Fruit fly (Drosophila melanogaster) whole organism, adult: ENCODE results near the gene CG31344.

Experiments used
- CG11617 ChIP-seq: fragments of 200-800 bp; sonication (Bioruptor generic); optimal IDR thresholded peaks from 2 replicates; lab custom pipeline; 2017; ENCODE audit warnings: mild to moderate bottlenecking, missing biosample characterization, missing genetic modification reagents, missing genetic modification characterization
- CG12768 ChIP-seq: fragments of 200-800 bp; sonication (Bioruptor generic); optimal IDR thresholded peaks from 2 replicates; lab custom pipeline; 2017; ENCODE audit warnings: missing biosample characterization, missing genetic modification characterization, mild to moderate bottlenecking, moderate library complexity, missing genetic modification reagents
- CG14711 ChIP-seq: fragments of 200-800 bp; sonication (Bioruptor generic); optimal IDR thresholded peaks from 2 replicates; lab custom pipeline; 2018; ENCODE audit warnings: missing biosample characterization, mild to moderate bottlenecking, missing genetic modification characterization, moderate library complexity
- CG1620 ChIP-seq: fragments of 200-800 bp; sonication (Bioruptor generic); optimal IDR thresholded peaks from 2 replicates; lab custom pipeline; 2016; ENCODE audit warnings: missing biosample characterization, missing genetic modification characterization
- CG33017 ChIP-seq: fragments of 200-800 bp; sonication (Bioruptor generic); optimal IDR thresholded peaks from 2 replicates; lab custom pipeline; 2018; ENCODE audit warnings: missing biosample characterization, mild to moderate bottlenecking, missing genetic modification characterization, moderate library complexity
- CG5204 ChIP-seq: fragments of 200-800 bp; sonication (Bioruptor generic); optimal IDR thresholded peaks from 2 replicates; lab custom pipeline; 2016; ENCODE audit warnings: missing biosample characterization, missing genetic modification characterization
- CG7045 ChIP-seq: fragments of 200-800 bp; sonication (Bioruptor generic); optimal IDR thresholded peaks from 2 replicates; lab custom pipeline; 2017; ENCODE audit warnings: missing biosample characterization, mild to moderate bottlenecking, missing genetic modification characterization
- CG7101 ChIP-seq: fragments of 200-800 bp; sonication (Bioruptor generic); optimal IDR thresholded peaks from 2 replicates; lab custom pipeline; 2018; ENCODE audit warnings: missing biosample characterization, mild to moderate bottlenecking, missing genetic modification characterization, moderate library complexity
- Clk ChIP-seq: fragments of 200-800 bp; sonication (Bioruptor generic); optimal IDR thresholded peaks from 2 replicates; lab custom pipeline; 2017; ENCODE audit warnings: missing biosample characterization, missing genetic modification characterization
- Crg-1 ChIP-seq: fragments of 200-800 bp; sonication (Bioruptor generic); optimal IDR thresholded peaks from 2 replicates; lab custom pipeline; 2016; ENCODE audit warnings: missing biosample characterization, missing genetic modification characterization
- Hr96 ChIP-seq: fragments of 200-800 bp; sonication (Bioruptor generic); optimal IDR thresholded peaks from 2 replicates; lab custom pipeline; 2016; ENCODE audit warnings: missing biosample characterization, missing genetic modification characterization
- Mnt ChIP-seq: fragments of 200-800 bp; sonication (Bioruptor generic); optimal IDR thresholded peaks from 2 replicates; lab custom pipeline; 2016; ENCODE audit warnings: missing biosample characterization, mild to moderate bottlenecking, missing genetic modification characterization
- bab1 ChIP-seq: fragments of 200-800 bp; sonication (Bioruptor generic); optimal IDR thresholded peaks from 3 replicates; lab custom pipeline; 2019; ENCODE audit warnings: missing biosample characterization, mild to moderate bottlenecking, missing genetic modification characterization, moderate library complexity
- cic ChIP-seq: fragments of 200-800 bp; sonication (Bioruptor generic); optimal IDR thresholded peaks from 2 replicates; lab custom pipeline; 2017; ENCODE audit warnings: missing biosample characterization, mild to moderate bottlenecking, missing genetic modification characterization, moderate library complexity
- cnc ChIP-seq, 2 experiments: fragments of >200 bp; optimal IDR thresholded peaks; 2 replicates each; lab custom pipeline; 2017
- kay ChIP-seq: fragments of 200-800 bp; sonication (Bioruptor generic); peaks from one replicate; lab custom pipeline; 2016; ENCODE audit warnings: missing biosample characterization, missing genetic modification characterization, borderline replicate concordance
- ovo ChIP-seq: fragments of 200-800 bp; sonication (Bioruptor generic); optimal IDR thresholded peaks from 2 replicates; lab custom pipeline; 2016; ENCODE audit warnings: missing biosample characterization, missing genetic modification characterization
- pad ChIP-seq: fragments of 200-800 bp; sonication (Bioruptor generic); optimal IDR thresholded peaks from 3 replicates; lab custom pipeline; 2017; ENCODE audit warnings: missing biosample characterization, missing genetic modification characterization, mild to moderate bottlenecking, moderate library complexity, missing genetic modification reagents
- tj ChIP-seq: fragments of 200-800 bp; sonication (Bioruptor generic); optimal IDR thresholded peaks from 3 replicates; lab custom pipeline; 2017; ENCODE audit warnings: missing biosample characterization, mild to moderate bottlenecking, missing genetic modification characterization, moderate library complexity
- toe ChIP-seq: fragments of 200-800 bp; sonication (Bioruptor generic); optimal IDR thresholded peaks from 2 replicates; lab custom pipeline; 2016; ENCODE audit warnings: missing biosample characterization, missing genetic modification characterization

The CG31344 gene

dm6 chr3R:15225279-15225730 is at the start of gene CG31344, which contains the start of gene Caf1-55:
Gene CG31344 (minus strand): TSS chr3R:15225329.
Gene Caf1-55 (plus strand): TSS chr3R:15225576.
- no peak for TF ChIP-seq kay
- no peak for TF ChIP-seq pad
- TF ChIP-seq Clk (GFP tag; lab: Kevin White, UChicago), result no peak
- no peak for TF ChIP-seq Hr96 (GFP tag; lab: Kevin White, UChicago)
- no peak for TF ChIP-seq CG33017 (tag; lab: Kevin White, UChicago)
- peak; percentile 29 for TF ChIP-seq CG14711 (tag; lab: Kevin White, UChicago)
- no peak for TF ChIP-seq cnc (optimal IDR thresholded peaks at IDR 0.05; lab: Kevin White, UChicago)
- no peak for TF ChIP-seq ovo (GFP tag; lab: Kevin White, UChicago)
- peak; percentile 35 for TF ChIP-seq cic (GFP tag; lab: Kevin White, UChicago)
- TF ChIP-seq CG7101 (tag; lab: Kevin White, UChicago), result no peak
- TF ChIP-seq toe (GFP tag; lab: Kevin White, UChicago), result no peak
- TF ChIP-seq CG7045 (GFP tag; lab: Kevin White, UChicago), result no peak
- no peak for TF ChIP-seq CG5204 (GFP tag; lab: Kevin White, UChicago)
- TF ChIP-seq CG1620, result no peak
- TF ChIP-seq bab1 (GFP tag; lab: Kevin White, UChicago), result peak; percentile 83
- TF ChIP-seq Crg-1 (GFP tag; lab: Kevin White, UChicago), result no peak
- TF ChIP-seq CG12768 (GFP tag; lab: Kevin White, UChicago), result no peak
- TF ChIP-seq Mnt, result peak; percentile 75
- TF ChIP-seq tj (GFP tag; lab: Kevin White, UChicago), result no peak
- TF ChIP-seq CG11617 (GFP tag; lab: Kevin White, UChicago), result peak; percentile 6

DNA sequence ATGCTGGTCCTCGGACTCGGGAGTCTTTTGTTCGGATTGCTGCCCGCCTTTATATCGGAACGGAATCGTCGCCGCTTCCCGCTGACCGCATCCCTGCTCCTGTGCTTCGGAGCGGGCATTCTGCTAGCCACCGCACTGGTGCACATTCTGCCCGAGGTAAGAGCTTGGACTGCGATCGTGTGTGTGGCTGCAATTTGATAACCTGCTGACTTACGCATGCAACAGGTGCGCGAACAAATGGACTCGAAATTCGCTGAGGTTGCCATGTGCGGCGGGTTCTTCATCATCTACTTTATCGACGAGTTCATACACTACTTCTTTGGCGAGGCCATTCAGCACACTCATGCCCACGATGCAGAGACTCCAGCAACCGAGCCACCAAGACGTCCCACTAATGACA is 43.7 kb upstream of the CG31344 start:
- TF ChIP-seq CG11617 (GFP tag; lab: Kevin White, UChicago) (no peak), tj (GFP tag; lab: Kevin White, UChicago) (peak; percentile 90)

dm6 chr3R:15268426-15268825 is 43.3 kb upstream of the CG31344 start, which contains the start of the genes CG14864 and Zip88E:
Gene CG14864 (minus strand): TSS chr3R:15268538.
Gene Zip88E (plus strand): TSS chr3R:15268662.
- no peak for TF ChIP-seq Hr96 (GFP tag; lab: Kevin White, UChicago)
- TF ChIP-seq bab1 (GFP tag; lab: Kevin White, UChicago), result peak; percentile 16

- TF ChIP-seq Crg-1 (GFP tag; lab: Kevin White, UChicago), result peak; percentile 17
- TF ChIP-seq cic (GFP tag; lab: Kevin White, UChicago), result no peak
- peak; percentile 46 for TF ChIP-seq CG7101 (tag; lab: Kevin White, UChicago)
- TF ChIP-seq CG14711 (tag; lab: Kevin White, UChicago), result peak; percentile 59
- peak; percentile 74 for TF ChIP-seq bab1 (GFP tag; lab: Kevin White, UChicago)
- TF ChIP-seq CG7045 (GFP tag; lab: Kevin White, UChicago), result no peak
- peak; percentile 51 for TF ChIP-seq CG11617 (GFP tag; lab: Kevin White, UChicago)
- peak; percentile 20 for TF ChIP-seq CG1620
- TF ChIP-seq Mnt, result peak; percentile 60
- no peak for TF ChIP-seq cnc (optimal IDR thresholded peaks at IDR 0.05; lab: Kevin White, UChicago)
- no peak for TF ChIP-seq CG5204 (GFP tag; lab: Kevin White, UChicago)
- TF ChIP-seq CG33017 (tag; lab: Kevin White, UChicago), result peak; percentile 43
Observed at dm6 chr3R:15265406-15266040, 40.4 kb upstream of the CG31344 start, which contains the start of gene ATPsynO. Gene ATPsynO (plus strand): TSS chr3R:15265591.

- no peak for TF ChIP-seq pad
- TF ChIP-seq CG33017 (tag; lab: Kevin White, UChicago), result no peak
- no peak for TF ChIP-seq tj (GFP tag; lab: Kevin White, UChicago)
- no peak for TF ChIP-seq CG7101 (tag; lab: Kevin White, UChicago)
- TF ChIP-seq CG5204 (GFP tag; lab: Kevin White, UChicago), result no peak
- no peak for TF ChIP-seq cic (GFP tag; lab: Kevin White, UChicago)
- TF ChIP-seq CG14711 (tag; lab: Kevin White, UChicago), result no peak
- TF ChIP-seq CG12768 (GFP tag; lab: Kevin White, UChicago), result no peak
- TF ChIP-seq CG7045 (GFP tag; lab: Kevin White, UChicago), result no peak
- no peak for TF ChIP-seq Clk (GFP tag; lab: Kevin White, UChicago)
- no peak for TF ChIP-seq CG1620
- no peak for TF ChIP-seq kay
- TF ChIP-seq Crg-1 (GFP tag; lab: Kevin White, UChicago), result no peak
- TF ChIP-seq bab1 (GFP tag; lab: Kevin White, UChicago), result no peak
- no peak for TF ChIP-seq toe (GFP tag; lab: Kevin White, UChicago)
- no peak for TF ChIP-seq ovo (GFP tag; lab: Kevin White, UChicago)
- no peak for TF ChIP-seq cnc (optimal IDR thresholded peaks at IDR 0.05; lab: Kevin White, UChicago)
- no peak for TF ChIP-seq CG11617 (GFP tag; lab: Kevin White, UChicago)
Observed at dm6 chr3R:15263946-15264345, 38.8 kb upstream of the CG31344 start.
